Worm (Caenorhabditis elegans) whole organism, early embryonic: ENCODE results near the gene C44B12.9.

Source experiments
- B0310.2 ChIP-seq: sonication (generic microtip); optimal IDR thresholded peaks from 2 replicates; lab custom pipeline; 2016; ENCODE audit warnings: mild to moderate bottlenecking, missing genetic modification characterization, missing compliant biosample characterization
- F13C5.2 ChIP-seq: sonication (generic microtip); optimal IDR thresholded peaks from 2 replicates; lab custom pipeline; 2017; ENCODE audit warnings: mild to moderate bottlenecking, missing genetic modification characterization, inconsistent platforms, missing compliant biosample characterization
- aly-1 ChIP-seq: sonication (generic microtip); optimal IDR thresholded peaks from 2 replicates; lab custom pipeline; 2016; ENCODE audit warnings: missing genetic modification characterization, missing compliant biosample characterization
- ama-1 ChIP-seq: fragments of 150-350 bp; optimal IDR thresholded peaks from 2 replicates; lab custom pipeline; 2014
- ceh-36 ChIP-seq: sonication (generic microtip); optimal IDR thresholded peaks from 2 replicates; lab custom pipeline; 2016; ENCODE audit warnings: missing genetic modification characterization, inconsistent platforms, missing compliant biosample characterization
- ets-7 ChIP-seq: sonication (generic microtip); optimal IDR thresholded peaks from 2 replicates; lab custom pipeline; 2016; ENCODE audit warnings: missing genotype, missing genetic modification characterization, missing compliant biosample characterization
- flt-1 ChIP-seq: fragments of 200-800 bp; sonication (Bioruptor generic); IDR thresholded peaks from 2 replicates; pipeline ENCODE4 v1.3.6; 2022; ENCODE audit warnings: missing genetic modification characterization, missing compliant biosample characterization
- hnd-1 ChIP-seq: sonication (generic microtip); optimal IDR thresholded peaks from 2 replicates; lab custom pipeline; 2016; ENCODE audit warnings: missing genetic modification characterization, missing compliant biosample characterization
- tbx-37 ChIP-seq: fragments of 200-800 bp; sonication (Bioruptor generic); conservative IDR thresholded peaks from 2 replicates; pipeline ENCODE4 v1.3.6; 2022; ENCODE audit warnings: missing genetic modification reagents, missing genetic modification characterization, missing compliant biosample characterization
- tra-4 ChIP-seq: sonication (generic microtip); optimal IDR thresholded peaks from 2 replicates; lab custom pipeline; 2017; ENCODE audit warnings: missing genetic modification characterization, missing compliant biosample characterization

- no peak for TF ChIP-seq ets-7 (tag; lab: Kevin White, UChicago)
- TF ChIP-seq ama-1 (lab: Kevin White, UChicago) = no peak
- TF ChIP-seq tra-4 = no peak
- no peak for TF ChIP-seq tbx-37
- TF ChIP-seq ceh-36 = no peak
- no peak for TF ChIP-seq aly-1 (tag; lab: Kevin White, UChicago)
- TF ChIP-seq F13C5.2 (tag; lab: Kevin White, UChicago) = no peak
- no peak for TF ChIP-seq hnd-1 (tag; lab: Kevin White, UChicago)
- TF ChIP-seq B0310.2 (tag; lab: Kevin White, UChicago) = no peak
- no peak for TF ChIP-seq flt-1 (GFP tag; lab: Robert Waterston, UW)
Measured at ce11 chrIV:1124741-1125140, 20.3 kb upstream of the C44B12.9 start, which contains the start of gene perm-4.
